Fruit fly (Drosophila melanogaster): ENCODE data around the gene CG7110.

dm6 chr2L:13396084-13396483, 2.7 kb upstream of the CG7110 start, which contains the start of gene CG16957:
- TF ChIP-seq pan (optimal IDR thresholded peaks at IDR 0.05) (no peak), Hnf4 (GFP tag; optimal IDR thresholded peaks at IDR 0.05) (no peak), OdsH (GFP tag; optimal IDR thresholded peaks at IDR 0.05) (no peak), lola (GFP tag; optimal IDR thresholded peaks at IDR 0.05) (no peak), Hr78 (GFP tag; optimal IDR thresholded peaks at IDR 0.05) (no peak), dsf (GFP tag; optimal IDR thresholded peaks at IDR 0.05; ENCODE audit: borderline replicate concordance) (no peak), dl (GFP tag; optimal IDR thresholded peaks at IDR 0.05; ENCODE audit: insufficient read depth in 1 of 2, partially characterized antibody in 2 of 2) (no peak), foxo (GFP tag; optimal IDR thresholded peaks at IDR 0.05) (no peak), psq (GFP tag; optimal IDR thresholded peaks at IDR 0.05) (no peak), Jra (GFP tag; optimal IDR thresholded peaks at IDR 0.05) (no peak), GATAd (GFP tag; optimal IDR thresholded peaks at IDR 0.05) (no peak), ey (GFP tag; optimal IDR thresholded peaks at IDR 0.05) (no peak)

Measured in whole organism, wandering third instar larva.